Worm (Caenorhabditis elegans): ENCODE measurements around the gene lon-8.

ce11 chrV:17947266-17947665 lies 53.9 kb downstream of the lon-8 start:
- TF ChIP-seq T22C8.4 (GFP tag; IDR thresholded peaks at IDR 0.05) (no peak), tab-1 (GFP tag; IDR thresholded peaks at IDR 0.05) (no peak), cog-1 (tag; optimal IDR thresholded peaks at IDR 0.05) (no peak), flt-1 (GFP tag; IDR thresholded peaks at IDR 0.05) (no peak), klf-2 (GFP tag; conservative IDR thresholded peaks at IDR 0.05) (no peak), ztf-29 (GFP tag; IDR thresholded peaks at IDR 0.05) (no peak), ztf-23 (GFP tag; IDR thresholded peaks at IDR 0.05) (no peak), med-1 (GFP tag; optimal IDR thresholded peaks at IDR 0.05; ENCODE audit: insufficient read depth) (no peak), ref-1 (GFP tag; conservative IDR thresholded peaks at IDR 0.05) (no peak)

Measured in whole organism, midembryonic.